Fruit fly (Drosophila melanogaster) whole organism, prepupa: ENCODE results near the gene CG13082.

ENCODE experiments used
- Blimp-1 ChIP-seq: fragments of 200-800 bp; sonication (Bioruptor generic); optimal IDR thresholded peaks from 3 replicates; lab custom pipeline; 2017; ENCODE audit warnings: missing biosample characterization, missing genetic modification characterization, mild to moderate bottlenecking, moderate library complexity, missing genetic modification reagents
- CG10669 ChIP-seq: fragments of 200-800 bp; sonication (Bioruptor generic); optimal IDR thresholded peaks from 3 replicates; lab custom pipeline; 2018; ENCODE audit warnings: missing biosample characterization, mild to moderate bottlenecking, missing genetic modification characterization, moderate library complexity
- CG11902 ChIP-seq: fragments of 200-800 bp; sonication (Bioruptor generic); optimal IDR thresholded peaks from 3 replicates; lab custom pipeline; 2016; ENCODE audit warnings: missing biosample characterization, missing genetic modification characterization
- CG15336 ChIP-seq: fragments of 200-800 bp; sonication (Bioruptor generic); IDR thresholded peaks from 2 replicates; pipeline ENCODE4 v1.3.6; 2022; ENCODE audit warnings: missing biosample characterization, missing genetic modification characterization
- CG1621 ChIP-seq: fragments of 200-800 bp; sonication (Bioruptor generic); optimal IDR thresholded peaks from 3 replicates; lab custom pipeline; 2018; ENCODE audit warnings: missing biosample characterization, mild to moderate bottlenecking, missing genetic modification characterization
- CG3032 ChIP-seq: fragments of 200-800 bp; optimal IDR thresholded peaks from 2 replicates; lab custom pipeline; 2019; ENCODE audit warnings: missing biosample characterization, mild to moderate bottlenecking, missing genetic modification characterization, moderate library complexity
- CG31627 ChIP-seq: fragments of 200-800 bp; sonication (Bioruptor generic); optimal IDR thresholded peaks from 3 replicates; lab custom pipeline; 2016; ENCODE audit warnings: missing biosample characterization, missing genetic modification characterization
- CG32006 ChIP-seq: fragments of 200-800 bp; sonication (Bioruptor generic); optimal IDR thresholded peaks from 3 replicates; lab custom pipeline; 2017; ENCODE audit warnings: missing biosample characterization, mild to moderate bottlenecking, missing genetic modification characterization
- CG4318 ChIP-seq: fragments of 200-800 bp; sonication (Bioruptor generic); optimal IDR thresholded peaks from 3 replicates; lab custom pipeline; 2017; ENCODE audit warnings: missing biosample characterization, mild to moderate bottlenecking, missing genetic modification characterization
- CG6163 ChIP-seq: fragments of 200-800 bp; sonication (Bioruptor generic); IDR thresholded peaks from 3 replicates; pipeline ENCODE4 v1.3.6; 2022; ENCODE audit warnings: missing biosample characterization, missing genetic modification characterization
- CG6276 ChIP-seq: fragments of 200-800 bp; sonication (Bioruptor generic); optimal IDR thresholded peaks from 2 replicates; lab custom pipeline; 2017; ENCODE audit warnings: missing biosample characterization, mild to moderate bottlenecking, missing genetic modification characterization
- CG6792 ChIP-seq: fragments of 200-800 bp; sonication (Bioruptor generic); optimal IDR thresholded peaks from 3 replicates; lab custom pipeline; 2016; ENCODE audit warnings: missing biosample characterization, missing genetic modification characterization
- CG6808 ChIP-seq: fragments of 200-800 bp; sonication (Bioruptor generic); optimal IDR thresholded peaks from 3 replicates; lab custom pipeline; 2017; ENCODE audit warnings: missing biosample characterization, missing genetic modification characterization, mild to moderate bottlenecking, moderate library complexity, missing genetic modification reagents
- CG6854 ChIP-seq: fragments of 200-800 bp; sonication (Bioruptor generic); optimal IDR thresholded peaks from 2 replicates; lab custom pipeline; 2017; ENCODE audit warnings: missing biosample characterization, mild to moderate bottlenecking, missing genetic modification characterization
- CG7368 ChIP-seq: fragments of 200-800 bp; sonication (Bioruptor generic); optimal IDR thresholded peaks from 3 replicates; lab custom pipeline; 2016; ENCODE audit warnings: missing biosample characterization, missing genetic modification characterization
- CG8119 ChIP-seq: fragments of 200-800 bp; sonication (Bioruptor generic); IDR thresholded peaks from 3 replicates; pipeline ENCODE4 v1.3.6; 2022; ENCODE audit warnings: missing biosample characterization, missing genetic modification characterization
- CG8319 ChIP-seq: fragments of 200-800 bp; sonication (Bioruptor generic); optimal IDR thresholded peaks from 3 replicates; lab custom pipeline; 2016; ENCODE audit warnings: missing biosample characterization, missing genetic modification characterization
- CG8632 ChIP-seq: fragments of 200-800 bp; sonication (Bioruptor generic); optimal IDR thresholded peaks from 3 replicates; lab custom pipeline; 2016; ENCODE audit warnings: missing biosample characterization, missing genetic modification characterization
- CG9139 ChIP-seq: fragments of 200-800 bp; sonication (Bioruptor generic); optimal IDR thresholded peaks from 3 replicates; lab custom pipeline; 2017; ENCODE audit warnings: missing biosample characterization, mild to moderate bottlenecking, missing genetic modification characterization
- Eip75B ChIP-seq: fragments of 200-800 bp; sonication (Bioruptor generic); optimal IDR thresholded peaks from 3 replicates; lab custom pipeline; 2016; ENCODE audit warnings: missing biosample characterization, missing genetic modification characterization
- Eip78C ChIP-seq: fragments of 200-800 bp; sonication (Bioruptor generic); peaks from one replicate; lab custom pipeline; 2016; ENCODE audit warnings: missing biosample characterization, missing genetic modification characterization
- Eip93F ChIP-seq: fragments of 200-800 bp; sonication (Bioruptor generic); optimal IDR thresholded peaks from 2 replicates; lab custom pipeline; 2016; ENCODE audit warnings: missing biosample characterization, mild to moderate bottlenecking, missing genetic modification characterization
- Ets21C ChIP-seq: fragments of 200-800 bp; sonication (Bioruptor generic); optimal IDR thresholded peaks from 3 replicates; lab custom pipeline; 2016; ENCODE audit warnings: missing biosample characterization, missing genetic modification characterization
- Gug ChIP-seq: fragments of 200-800 bp; sonication (Bioruptor generic); IDR thresholded peaks from 2 replicates; pipeline ENCODE4 v1.3.6; 2022; ENCODE audit warnings: missing biosample characterization, missing genetic modification characterization
- Hr38 ChIP-seq: sonication (Bioruptor generic); optimal IDR thresholded peaks from 2 replicates; lab custom pipeline; 2016; ENCODE audit warnings: missing biosample characterization, missing genetic modification characterization
- Hr39 ChIP-seq: fragments of 200-800 bp; sonication (Bioruptor generic); optimal IDR thresholded peaks from 2 replicates; lab custom pipeline; 2016; ENCODE audit warnings: missing biosample characterization, missing genetic modification characterization
- Hr4 ChIP-seq: fragments of 200-800 bp; sonication (Bioruptor generic); optimal IDR thresholded peaks from 3 replicates; lab custom pipeline; 2016; ENCODE audit warnings: missing biosample characterization, missing genetic modification characterization
- Lpt ChIP-seq: fragments of 200-800 bp; sonication (Bioruptor generic); optimal IDR thresholded peaks from 3 replicates; lab custom pipeline; 2016; ENCODE audit warnings: missing biosample characterization, missing genetic modification characterization
- Met ChIP-seq: fragments of 200-800 bp; sonication (Bioruptor generic); optimal IDR thresholded peaks from 3 replicates; lab custom pipeline; 2016; ENCODE audit warnings: missing biosample characterization, missing genetic modification characterization
- OdsH ChIP-seq: fragments of 200-800 bp; sonication (Bioruptor generic); optimal IDR thresholded peaks from 3 replicates; lab custom pipeline; 2016; ENCODE audit warnings: missing biosample characterization, missing genetic modification characterization
- Smox ChIP-seq: fragments of 200-800 bp; sonication (Bioruptor generic); optimal IDR thresholded peaks from 3 replicates; lab custom pipeline; 2016; ENCODE audit warnings: missing biosample characterization, missing genetic modification characterization
- Sox102F ChIP-seq: fragments of 200-800 bp; sonication (Bioruptor generic); optimal IDR thresholded peaks from 2 replicates; lab custom pipeline; 2016; ENCODE audit warnings: missing biosample characterization, mild to moderate bottlenecking, missing genetic modification characterization
- Sox15 ChIP-seq: fragments of 200-800 bp; sonication (Bioruptor generic); optimal IDR thresholded peaks from 3 replicates; lab custom pipeline; 2016; ENCODE audit warnings: missing biosample characterization, missing genetic modification characterization
- achi ChIP-seq: fragments of 200-800 bp; sonication (Bioruptor generic); optimal IDR thresholded peaks from 3 replicates; lab custom pipeline; 2016; ENCODE audit warnings: missing biosample characterization, missing genetic modification characterization
- acj6 ChIP-seq: fragments of 200-800 bp; sonication (Bioruptor generic); optimal IDR thresholded peaks from 3 replicates; lab custom pipeline; 2016; ENCODE audit warnings: missing biosample characterization, missing genetic modification characterization
- cyc ChIP-seq: fragments of 200-800 bp; sonication (Bioruptor generic); optimal IDR thresholded peaks from 3 replicates; lab custom pipeline; 2016; ENCODE audit warnings: missing biosample characterization, missing genetic modification characterization
- dac ChIP-seq: fragments of 200-800 bp; sonication (Bioruptor generic); optimal IDR thresholded peaks from 2 replicates; lab custom pipeline; 2017; ENCODE audit warnings: missing biosample characterization, mild to moderate bottlenecking, missing genetic modification characterization
- dsx ChIP-seq: fragments of 200-800 bp; optimal IDR thresholded peaks from 3 replicates; lab custom pipeline; 2019; ENCODE audit warnings: missing biosample characterization, mild to moderate bottlenecking, missing genetic modification characterization, moderate library complexity; ENCODE audit not compliant: poor library complexity, severe bottlenecking
- eg ChIP-seq: fragments of 200-800 bp; sonication (Bioruptor generic); IDR thresholded peaks from 3 replicates; pipeline ENCODE4 v1.3.6; 2022; ENCODE audit warnings: missing biosample characterization, missing genetic modification characterization
- esn ChIP-seq: fragments of 200-800 bp; sonication (Bioruptor generic); optimal IDR thresholded peaks from 2 replicates; lab custom pipeline; 2016; ENCODE audit warnings: missing biosample characterization, mild to moderate bottlenecking, missing genetic modification characterization, moderate library complexity
- fd59A ChIP-seq: fragments of 200-800 bp; sonication (Bioruptor generic); optimal IDR thresholded peaks from 2 replicates; lab custom pipeline; 2017; ENCODE audit warnings: missing biosample characterization, mild to moderate bottlenecking, missing genetic modification characterization, missing genetic modification reagents
- fd85E ChIP-seq: fragments of 200-800 bp; sonication (Bioruptor generic); optimal IDR thresholded peaks from 3 replicates; lab custom pipeline; 2016; ENCODE audit warnings: missing biosample characterization, missing genetic modification characterization
- lz ChIP-seq: fragments of 200-800 bp; sonication (Bioruptor generic); optimal IDR thresholded peaks from 3 replicates; lab custom pipeline; 2016; ENCODE audit warnings: missing biosample characterization, missing genetic modification characterization
- net ChIP-seq: fragments of 200-800 bp; sonication (Bioruptor generic); optimal IDR thresholded peaks from 3 replicates; lab custom pipeline; 2016; ENCODE audit warnings: missing biosample characterization, missing genetic modification characterization
- pdm3 ChIP-seq: fragments of 200-800 bp; sonication (Bioruptor generic); optimal IDR thresholded peaks from 3 replicates; lab custom pipeline; 2016; ENCODE audit warnings: missing biosample characterization, missing genetic modification characterization
- salr ChIP-seq, 2 experiments: fragments of 200-800 bp; sonication (Bioruptor generic); optimal IDR thresholded peaks; 3 replicates each; lab custom pipeline; 2016 to 2018; ENCODE audit warnings: missing biosample characterization in 2 of 2, missing genetic modification characterization in 2 of 2, mild to moderate bottlenecking in 1 of 2
- spab ChIP-seq: fragments of 200-800 bp; sonication (Bioruptor generic); optimal IDR thresholded peaks from 2 replicates; lab custom pipeline; 2017; ENCODE audit warnings: missing biosample characterization, mild to moderate bottlenecking, missing genetic modification characterization, missing genetic modification reagents
- ss ChIP-seq, 2 experiments: fragments of 200-800 bp; sonication (Bioruptor generic); optimal IDR thresholded peaks; 2 replicates in 1 of 2; 3 replicates in 1 of 2; lab custom pipeline; 2017 to 2018; ENCODE audit warnings: mild to moderate bottlenecking in 2 of 2, missing biosample characterization in 2 of 2, missing genetic modification characterization in 2 of 2, moderate library complexity in 1 of 2
- svp ChIP-seq: fragments of 200-800 bp; sonication (Bioruptor generic); peaks from one replicate; lab custom pipeline; 2016; ENCODE audit warnings: missing biosample characterization, missing genetic modification characterization
- topi ChIP-seq: fragments of 200-800 bp; sonication (Bioruptor generic); optimal IDR thresholded peaks from 3 replicates; lab custom pipeline; 2016; ENCODE audit warnings: missing biosample characterization, missing genetic modification characterization
- vri ChIP-seq: fragments of 200-800 bp; sonication (Bioruptor generic); optimal IDR thresholded peaks from 3 replicates; lab custom pipeline; 2016; ENCODE audit warnings: missing biosample characterization, mild to moderate bottlenecking, missing genetic modification characterization

The CG13082 gene

DNA sequence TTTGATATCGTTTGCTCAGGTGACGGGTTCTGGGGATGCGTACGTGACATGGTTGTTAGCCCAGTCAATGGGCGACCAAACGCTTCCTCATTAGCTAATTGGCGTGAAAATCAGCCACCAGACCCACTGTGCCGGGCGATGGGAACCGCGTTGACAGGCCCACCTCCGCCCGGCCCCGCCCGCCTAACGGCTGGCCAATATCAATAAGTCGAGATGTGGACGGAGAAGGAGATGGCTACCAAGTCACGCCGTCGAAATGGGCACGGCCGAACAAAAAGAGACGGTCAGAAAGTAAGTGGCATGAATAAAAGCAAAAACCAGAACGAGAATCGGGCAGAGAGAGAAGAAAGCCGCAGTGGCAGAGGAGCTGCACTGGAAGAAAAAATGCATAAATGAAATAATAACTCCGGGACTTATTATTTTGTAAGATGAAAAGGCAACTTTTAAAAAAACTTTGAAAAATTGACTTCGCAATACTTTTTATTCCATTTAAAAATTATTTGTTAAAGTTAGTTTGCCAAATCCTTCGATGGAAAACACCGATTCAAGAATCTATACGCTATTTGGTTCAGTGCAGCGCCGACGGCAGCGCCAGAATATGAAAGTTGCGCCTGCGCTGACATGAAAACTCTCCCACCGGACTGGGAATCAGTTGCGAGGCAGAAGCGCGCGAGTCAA lies at the start of gene CG13082:
TSS of gene CG13082 (plus strand) at position 647 of the 678 bp plus-strand sequence.
- TF ChIP-seq dsx (GFP tag; lab: Kevin White, UChicago): peak; percentile 69
- peak; percentile 62 for TF ChIP-seq fd85E (GFP tag; lab: Kevin White, UChicago)
- peak; percentile 67 for TF ChIP-seq CG7368 (GFP tag; lab: Kevin White, UChicago)
- TF ChIP-seq CG8632 (GFP tag; lab: Kevin White, UChicago): peak; percentile 87
- TF ChIP-seq esn (GFP tag; lab: Kevin White, UChicago): peak; percentile 97
- peak; percentile 96 for TF ChIP-seq Hr39 (GFP tag; lab: Kevin White, UChicago)
- TF ChIP-seq eg (GFP tag; lab: Robert Waterston, UW): peak; percentile 72
- TF ChIP-seq CG6808 (GFP tag; lab: Kevin White, UChicago): peak; percentile 77
- TF ChIP-seq fd59A (GFP tag; lab: Kevin White, UChicago): peak; percentile 67
- TF ChIP-seq CG1621 (tag; lab: Kevin White, UChicago): peak; percentile 39
- TF ChIP-seq Smox (GFP tag; lab: Kevin White, UChicago): peak; percentile 96
- peak; percentile 95 for TF ChIP-seq Sox102F (GFP tag; lab: Kevin White, UChicago)
- TF ChIP-seq CG32006 (GFP tag; lab: Kevin White, UChicago): peak; percentile 95
- peak; percentile 97 for TF ChIP-seq Met (GFP tag; lab: Kevin White, UChicago)
- TF ChIP-seq ss (GFP tag; optimal IDR thresholded peaks at IDR 0.05; lab: Kevin White, UChicago): peak; percentile 50 to 74
- TF ChIP-seq spab (GFP tag; lab: Kevin White, UChicago): peak; percentile 63
- peak; percentile 88 for TF ChIP-seq Lpt (GFP tag; lab: Kevin White, UChicago)
- TF ChIP-seq CG4318 (GFP tag; lab: Kevin White, UChicago): peak; percentile 87
- peak; percentile 76 for TF ChIP-seq CG3032 (tag; lab: Kevin White, UChicago)
- TF ChIP-seq CG9139 (GFP tag; lab: Kevin White, UChicago): peak; percentile 9
- peak; percentile 24 to 89 for TF ChIP-seq salr (GFP tag; optimal IDR thresholded peaks at IDR 0.05; lab: Kevin White, UChicago)
- peak; percentile 96 for TF ChIP-seq cyc (GFP tag; lab: Kevin White, UChicago)
- peak; percentile 84 for TF ChIP-seq CG8319 (GFP tag; lab: Kevin White, UChicago)
- no peak for TF ChIP-seq Hr38 (GFP tag; lab: Kevin White, UChicago)
- TF ChIP-seq Eip78C (GFP tag; lab: Kevin White, UChicago): peak; percentile 96
- peak; percentile 96 for TF ChIP-seq CG31627
- peak; percentile 96 for TF ChIP-seq topi
- peak; percentile 81 for TF ChIP-seq dac (GFP tag; lab: Kevin White, UChicago)
- TF ChIP-seq CG11902: peak; percentile 81
- TF ChIP-seq Sox15 (GFP tag; lab: Kevin White, UChicago): peak; percentile 76
- TF ChIP-seq Eip93F (GFP tag; lab: Kevin White, UChicago): peak; percentile 94
- peak; percentile 87 for TF ChIP-seq CG6276 (GFP tag; lab: Kevin White, UChicago)
- TF ChIP-seq CG6792: peak; percentile 93
- peak; percentile 89 for TF ChIP-seq OdsH (GFP tag; lab: Kevin White, UChicago)
- TF ChIP-seq Hr4 (GFP tag; lab: Kevin White, UChicago): peak; percentile 80
- TF ChIP-seq achi (GFP tag; lab: Kevin White, UChicago): peak; percentile 92
- peak; percentile 88 for TF ChIP-seq pdm3 (GFP tag; lab: Kevin White, UChicago)
- peak; percentile 97 for TF ChIP-seq svp (GFP tag; lab: Kevin White, UChicago)
- peak; percentile 93 for TF ChIP-seq Blimp-1 (GFP tag; lab: Kevin White, UChicago)
- peak; percentile 83 for TF ChIP-seq vri (GFP tag; lab: Kevin White, UChicago)
- peak; percentile 89 for TF ChIP-seq CG15336
- TF ChIP-seq CG6854 (GFP tag; lab: Kevin White, UChicago): peak; percentile 90
- TF ChIP-seq Ets21C (GFP tag; lab: Kevin White, UChicago): peak; percentile 94
- peak; percentile 93 for TF ChIP-seq acj6
- peak; percentile 73 for TF ChIP-seq Gug (GFP tag; lab: Robert Waterston, UW)
- peak; percentile 91 for TF ChIP-seq CG8119 (GFP tag; lab: Robert Waterston, UW)
- TF ChIP-seq Eip75B: peak; percentile 93
- TF ChIP-seq net: peak; percentile 83
- TF ChIP-seq CG6163 (GFP tag; lab: Robert Waterston, UW): peak; percentile 87
- peak; percentile 96 for TF ChIP-seq lz (GFP tag; lab: Kevin White, UChicago)
- peak; percentile 74 for TF ChIP-seq CG10669
